Fruit fly (Drosophila melanogaster) whole organism: ENCODE results near the gene CG8135.

Experiments used
- Dll ChIP-seq: fragments of >200 bp; optimal IDR thresholded peaks from 2 replicates; lab custom pipeline; 2017
- pan ChIP-seq: fragments of >200 bp; optimal IDR thresholded peaks from 2 replicates; lab custom pipeline; 2017
- psq ChIP-seq: fragments of >200 bp; optimal IDR thresholded peaks from 2 replicates; lab custom pipeline; 2017
- usp ChIP-seq: fragments of >200 bp; optimal IDR thresholded peaks from 2 replicates; lab custom pipeline; 2017; ENCODE audit warnings: missing biosample characterization, missing genetic modification characterization, mixed read lengths

- no peak for TF ChIP-seq psq (lab: Kevin White, UChicago)
- no peak for TF ChIP-seq usp (GFP tag; lab: Kevin White, UChicago)
- no peak for TF ChIP-seq pan (lab: Kevin White, UChicago)
- no peak for TF ChIP-seq Dll (lab: Kevin White, UChicago)
Observed at dm6 chr3R:9454980-9455379, 50.8 kb downstream of the CG8135 start.
